Fruit fly (Drosophila melanogaster) whole organism, embryonic: ENCODE data around the gene RpLP1.

Source experiments
- Atf3 ChIP-seq: fragments of 200-800 bp; sonication (Bioruptor generic); optimal IDR thresholded peaks from 3 replicates; lab custom pipeline; 2016; ENCODE audit warnings: missing biosample characterization, missing genetic modification characterization
- CG11093 ChIP-seq: fragments of 200-800 bp; sonication (Bioruptor generic); IDR thresholded peaks from 3 replicates; pipeline ENCODE4 v1.3.6; 2022; ENCODE audit warnings: missing biosample characterization, missing genetic modification characterization
- CG11723 ChIP-seq: fragments of 200-800 bp; sonication (Bioruptor generic); optimal IDR thresholded peaks from 2 replicates; lab custom pipeline; 2017; ENCODE audit warnings: missing biosample characterization, mild to moderate bottlenecking, missing genetic modification characterization
- CG12299 ChIP-seq: fragments of 200-800 bp; sonication (Bioruptor generic); optimal IDR thresholded peaks from 2 replicates; lab custom pipeline; 2018; ENCODE audit warnings: missing biosample characterization, mild to moderate bottlenecking, missing genetic modification characterization
- CG12942 ChIP-seq: fragments of 200-800 bp; sonication (Bioruptor generic); optimal IDR thresholded peaks from 3 replicates; lab custom pipeline; 2016; ENCODE audit warnings: missing biosample characterization, missing genetic modification characterization
- CG13424 ChIP-seq: fragments of 200-800 bp; sonication (Bioruptor generic); optimal IDR thresholded peaks from 2 replicates; lab custom pipeline; 2019; ENCODE audit warnings: missing biosample characterization, mild to moderate bottlenecking, missing genetic modification characterization, moderate library complexity
- CG14710 ChIP-seq: fragments of 200-800 bp; sonication (Bioruptor generic); optimal IDR thresholded peaks from 3 replicates; lab custom pipeline; 2019; ENCODE audit warnings: missing biosample characterization, mild to moderate bottlenecking, missing genetic modification characterization, moderate library complexity
- CG1529 ChIP-seq: fragments of 200-800 bp; sonication (Bioruptor generic); optimal IDR thresholded peaks from 3 replicates; lab custom pipeline; 2018; ENCODE audit warnings: missing biosample characterization, missing genetic modification characterization
- CG1602 ChIP-seq: fragments of 200-800 bp; sonication (Bioruptor generic); optimal IDR thresholded peaks from 3 replicates; lab custom pipeline; 2016; ENCODE audit warnings: missing biosample characterization, missing genetic modification characterization
- CG17328 ChIP-seq: fragments of 200-800 bp; sonication (Bioruptor generic); IDR thresholded peaks from 2 replicates; pipeline ENCODE4 v1.3.6; 2022; ENCODE audit warnings: missing biosample characterization, missing genetic modification characterization
- CG18764 ChIP-seq: fragments of 200-800 bp; sonication (Bioruptor generic); optimal IDR thresholded peaks from 3 replicates; lab custom pipeline; 2016; ENCODE audit warnings: missing biosample characterization, missing genetic modification characterization
- CG30403 ChIP-seq: fragments of 200-800 bp; sonication (Bioruptor generic); optimal IDR thresholded peaks from 3 replicates; lab custom pipeline; 2016; ENCODE audit warnings: missing biosample characterization, missing genetic modification characterization
- CG34376 ChIP-seq: fragments of 200-800 bp; sonication (Bioruptor generic); optimal IDR thresholded peaks from 2 replicates; lab custom pipeline; 2018; ENCODE audit warnings: missing biosample characterization, mild to moderate bottlenecking, missing genetic modification characterization
- CG3726 ChIP-seq: fragments of 200-800 bp; sonication (Bioruptor generic); IDR thresholded peaks from 3 replicates; pipeline ENCODE4, ENCODE4 v1.3.6; 2022; ENCODE audit warnings: missing biosample characterization, missing genetic modification characterization
- CG3838 ChIP-seq: fragments of 200-800 bp; sonication (Bioruptor generic); optimal IDR thresholded peaks from 3 replicates; lab custom pipeline; 2016; ENCODE audit warnings: missing biosample characterization, missing genetic modification characterization
- CG4360 ChIP-seq: fragments of 200-800 bp; sonication (Bioruptor generic); IDR thresholded peaks from 2 replicates; pipeline ENCODE4 v1.3.6; 2022; ENCODE audit warnings: missing biosample characterization, missing genetic modification characterization
- CG4730 ChIP-seq: fragments of 200-800 bp; sonication (Bioruptor generic); IDR thresholded peaks from 2 replicates; pipeline ENCODE4 v1.3.6; 2022; ENCODE audit warnings: missing biosample characterization, missing genetic modification characterization
- CG6689 ChIP-seq: fragments of 200-800 bp; sonication (Bioruptor generic); IDR thresholded peaks from 2 replicates; pipeline ENCODE4 v1.3.6; 2022; ENCODE audit warnings: missing biosample characterization, missing genetic modification characterization
- CG7839 ChIP-seq: fragments of 200-800 bp; sonication (Bioruptor generic); optimal IDR thresholded peaks from 3 replicates; lab custom pipeline; 2018; ENCODE audit warnings: missing biosample characterization, mild to moderate bottlenecking, missing genetic modification characterization, moderate library complexity
- CG7963 ChIP-seq: fragments of 200-800 bp; sonication (Bioruptor generic); IDR thresholded peaks from 3 replicates; pipeline ENCODE4 v1.3.6; 2022; ENCODE audit warnings: missing biosample characterization, missing genetic modification characterization; ENCODE audit not compliant: partially characterized antibody
- CoRest ChIP-seq: fragments of 200-800 bp; sonication (Bioruptor generic); optimal IDR thresholded peaks from 3 replicates; lab custom pipeline; 2018; ENCODE audit warnings: missing biosample characterization, mild to moderate bottlenecking, missing genetic modification characterization, moderate library complexity
- Dref ChIP-seq: fragments of 200-800 bp; sonication (Bioruptor generic); IDR thresholded peaks from 2 replicates; pipeline ENCODE4 v1.3.6; 2022; ENCODE audit warnings: missing biosample characterization, missing genetic modification characterization
- E2f2 ChIP-seq: fragments of 200-800 bp; sonication (Bioruptor generic); IDR thresholded peaks from 2 replicates; pipeline ENCODE4 v1.3.6; 2022; ENCODE audit warnings: missing biosample characterization, missing genetic modification characterization
- Elba2 ChIP-seq: fragments of 200-800 bp; sonication (Bioruptor generic); optimal IDR thresholded peaks from 3 replicates; lab custom pipeline; 2016; ENCODE audit warnings: missing biosample characterization, missing genetic modification characterization
- HLH54F ChIP-seq: fragments of 200-800 bp; sonication (Bioruptor generic); optimal IDR thresholded peaks from 3 replicates; lab custom pipeline; 2016; ENCODE audit warnings: missing biosample characterization, missing genetic modification characterization
- Nf-YB ChIP-seq: fragments of 200-800 bp; sonication (Bioruptor generic); optimal IDR thresholded peaks from 3 replicates; lab custom pipeline; 2019; ENCODE audit warnings: missing biosample characterization, mild to moderate bottlenecking, missing genetic modification characterization, moderate library complexity
- Poxn ChIP-seq: fragments of 200-800 bp; sonication (Bioruptor generic); IDR thresholded peaks from 2 replicates; pipeline ENCODE4 v1.3.6; 2022; ENCODE audit warnings: missing biosample characterization, missing genetic modification characterization
- Rfx ChIP-seq: fragments of 200-800 bp; sonication (Bioruptor generic); IDR thresholded peaks from 2 replicates; pipeline ENCODE4 v1.3.6; 2022; ENCODE audit warnings: missing biosample characterization, missing genetic modification characterization
- Side ChIP-seq: fragments of 200-800 bp; sonication (Bioruptor generic); optimal IDR thresholded peaks from 2 replicates; lab custom pipeline; 2016; ENCODE audit warnings: missing biosample characterization, missing genetic modification characterization
- Taf1 ChIP-seq: fragments of 200-800 bp; sonication (Bioruptor generic); IDR thresholded peaks from 2 replicates; pipeline ENCODE4 v1.3.6; 2022; ENCODE audit warnings: missing biosample characterization, missing genetic modification characterization
- Vsx1 ChIP-seq: fragments of 200-800 bp; sonication (Bioruptor generic); optimal IDR thresholded peaks from 2 replicates; lab custom pipeline; 2017; ENCODE audit warnings: missing biosample characterization, mild to moderate bottlenecking, missing genetic modification characterization, missing genetic modification reagents
- abd-A ChIP-seq: fragments of 200-800 bp; sonication (Bioruptor generic); optimal IDR thresholded peaks from 3 replicates; lab custom pipeline; 2019; ENCODE audit warnings: missing biosample characterization, mild to moderate bottlenecking, missing genetic modification characterization, moderate library complexity
- al ChIP-seq: fragments of 200-800 bp; sonication (Bioruptor generic); IDR thresholded peaks from 2 replicates; pipeline ENCODE4 v1.3.6; 2022; ENCODE audit warnings: missing biosample characterization, missing genetic modification characterization
- croc ChIP-seq: fragments of 200-800 bp; sonication (Bioruptor generic); conservative IDR thresholded peaks from 3 replicates; pipeline ENCODE4 v1.3.6; 2022; ENCODE audit warnings: missing biosample characterization, missing genetic modification characterization
- crol ChIP-seq: fragments of 200-800 bp; sonication (Bioruptor generic); IDR thresholded peaks from 2 replicates; pipeline ENCODE4 v1.3.6; 2022; ENCODE audit warnings: missing biosample characterization, missing genetic modification characterization
- dimm ChIP-seq: fragments of 200-800 bp; sonication (Bioruptor generic); IDR thresholded peaks from 2 replicates; pipeline ENCODE4 v1.3.6; 2022; ENCODE audit warnings: missing biosample characterization, missing genetic modification characterization
- esg ChIP-seq: fragments of 200-800 bp; sonication (Bioruptor generic); conservative IDR thresholded peaks from 2 replicates; pipeline ENCODE4 v1.3.6; 2022; ENCODE audit warnings: missing biosample characterization, missing genetic modification characterization
- ewg ChIP-seq: fragments of 200-800 bp; sonication (Bioruptor generic); optimal IDR thresholded peaks from 3 replicates; lab custom pipeline; 2017; ENCODE audit warnings: mild to moderate bottlenecking, missing biosample characterization, missing genetic modification reagents, missing genetic modification characterization
- fru ChIP-seq: fragments of >200 bp; optimal IDR thresholded peaks from 2 replicates; lab custom pipeline; 2017
- grn ChIP-seq: fragments of 200-800 bp; sonication (Bioruptor generic); optimal IDR thresholded peaks from 3 replicates; lab custom pipeline; 2017; ENCODE audit warnings: missing biosample characterization, missing genetic modification characterization
- h ChIP-seq: fragments of >200 bp; optimal IDR thresholded peaks from 2 replicates; lab custom pipeline; 2017
- hb ChIP-seq: fragments of 200-800 bp; sonication (Bioruptor generic); IDR thresholded peaks from 3 replicates; pipeline ENCODE4 v1.3.6; 2022; ENCODE audit warnings: missing biosample characterization, missing genetic modification characterization; ENCODE audit not compliant: partially characterized antibody
- insv ChIP-seq, 2 experiments: fragments of 200-800 bp; sonication (Bioruptor generic); optimal IDR thresholded peaks; 3 replicates each; lab custom pipeline; 2016 to 2018; ENCODE audit warnings: missing biosample characterization in 2 of 2, missing genetic modification characterization in 2 of 2
- kni ChIP-seq: fragments of 200-800 bp; sonication (Bioruptor generic); optimal IDR thresholded peaks from 3 replicates; lab custom pipeline; 2017; ENCODE audit warnings: mild to moderate bottlenecking, missing biosample characterization, missing genetic modification reagents, missing genetic modification characterization
- lola ChIP-seq, 3 experiments: fragments of >200 bp in 2 of 3; fragments of 200-800 bp in 1 of 3; sonication (Bioruptor generic) in 1 of 3; optimal IDR thresholded peaks; 2 replicates each; lab custom pipeline; 2017 to 2019; ENCODE audit warnings: missing biosample characterization in 3 of 3, missing genetic modification characterization in 3 of 3, mild to moderate bottlenecking in 1 of 3, moderate library complexity in 1 of 3
- nmo ChIP-seq: fragments of 200-800 bp; sonication (Bioruptor generic); optimal IDR thresholded peaks from 2 replicates; lab custom pipeline; 2018; ENCODE audit warnings: missing biosample characterization, mild to moderate bottlenecking, missing genetic modification characterization, moderate library complexity
- psq ChIP-seq: fragments of 200-800 bp; sonication (Bioruptor generic); optimal IDR thresholded peaks from 2 replicates; lab custom pipeline; 2017; ENCODE audit warnings: missing biosample characterization, missing genetic modification characterization
- repo ChIP-seq: fragments of 200-800 bp; sonication (Bioruptor generic); optimal IDR thresholded peaks from 2 replicates; lab custom pipeline; 2016; ENCODE audit warnings: missing biosample characterization, missing genetic modification characterization
- sd ChIP-seq: fragments of 200-800 bp; sonication (Bioruptor generic); optimal IDR thresholded peaks from 3 replicates; lab custom pipeline; 2018; ENCODE audit warnings: missing biosample characterization, mild to moderate bottlenecking, missing genetic modification characterization, moderate library complexity
- shn ChIP-seq: fragments of 200-800 bp; sonication (Bioruptor generic); optimal IDR thresholded peaks from 3 replicates; lab custom pipeline; 2016; ENCODE audit warnings: missing biosample characterization, missing genetic modification characterization

Gene RpLP1

DNA sequence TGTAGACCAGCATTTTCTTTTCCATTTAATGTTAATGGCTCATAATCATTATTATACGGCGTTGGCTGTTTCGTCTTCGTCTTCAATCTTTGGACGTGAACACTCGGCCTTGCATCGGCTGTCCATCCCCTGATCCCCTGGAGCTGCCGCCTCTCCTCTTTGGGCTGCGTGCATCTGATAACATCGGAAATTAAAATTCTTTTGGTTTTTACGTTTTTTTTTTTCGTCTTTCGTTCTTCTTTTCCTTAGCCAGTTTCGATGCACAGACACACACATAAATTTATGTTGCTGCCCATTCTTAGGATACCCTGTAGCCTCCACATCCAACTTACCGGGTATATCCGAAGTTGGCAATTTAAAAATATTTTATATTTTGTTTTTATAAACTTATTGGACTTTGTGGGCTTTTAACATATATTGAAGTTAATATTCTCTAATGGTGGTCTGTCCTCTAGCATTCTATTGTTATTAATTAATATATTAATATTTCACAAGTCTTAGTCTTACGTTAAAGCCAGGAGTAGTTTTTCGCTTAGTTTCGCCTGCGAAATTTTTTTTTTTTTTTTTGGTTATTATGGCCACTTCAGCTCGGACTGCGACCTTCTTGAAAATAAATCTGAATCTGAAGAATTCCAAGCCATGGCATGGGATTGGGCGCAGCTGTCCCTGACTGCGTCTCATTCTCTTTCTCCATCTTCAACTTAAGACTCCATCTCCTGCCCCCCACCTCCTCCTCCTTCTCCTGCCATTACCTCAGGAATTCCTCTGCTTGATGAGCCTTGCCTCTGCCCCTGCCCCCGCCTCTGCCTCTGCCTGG lies 21.1 kb downstream of the RpLP1 start (continued):
- TF ChIP-seq insv (GFP tag; optimal IDR thresholded peaks at IDR 0.05; lab: Kevin White, UChicago), result no peak
- no peak for TF ChIP-seq CG18764 (GFP tag; lab: Kevin White, UChicago)
- peak; percentile 43 for TF ChIP-seq CG1529 (GFP tag; lab: Kevin White, UChicago)
- no peak for TF ChIP-seq CG3838 (GFP tag; lab: Kevin White, UChicago)
- TF ChIP-seq Taf1, result no peak
- peak; percentile 17; the same call in 1 of the 2 replicates for TF ChIP-seq esg
- peak; percentile 52 for TF ChIP-seq CG7839 (tag; lab: Kevin White, UChicago)
- TF ChIP-seq CG34376, result no peak
- TF ChIP-seq Vsx1 (GFP tag; lab: Kevin White, UChicago), result no peak
- no peak for TF ChIP-seq kni (GFP tag; lab: Kevin White, UChicago)
- no peak for TF ChIP-seq Rfx (GFP tag; lab: Robert Waterston, UW)
- no peak for TF ChIP-seq shn (GFP tag; lab: Kevin White, UChicago)
- TF ChIP-seq Nf-YB (GFP tag; lab: Kevin White, UChicago), result peak; percentile 57
- peak; percentile 66 for TF ChIP-seq croc (GFP tag; lab: Robert Waterston, UW)
- no peak for TF ChIP-seq sd
- peak; percentile 67 for TF ChIP-seq grn (GFP tag; lab: Kevin White, UChicago)
- TF ChIP-seq fru (lab: Kevin White, UChicago), result no peak
- TF ChIP-seq Dref (GFP tag; lab: Robert Waterston, UW), result no peak
- 0 out of 2 replicates have a peak, but pooled peaks have one; percentile 14 for TF ChIP-seq CG17328 (GFP tag; lab: Robert Waterston, UW)
- TF ChIP-seq CG1602 (GFP tag; lab: Kevin White, UChicago), result peak; percentile 42
- peak; percentile 69 for TF ChIP-seq nmo
- peak; percentile 44; the same call in 1 of the 3 replicates for TF ChIP-seq CG11093 (GFP tag; lab: Robert Waterston, UW)
- no peak for TF ChIP-seq hb (GFP tag; lab: Robert Waterston, UW)
- no peak for TF ChIP-seq repo (GFP tag; lab: Kevin White, UChicago)
- peak; percentile 58 for TF ChIP-seq CG6689 (GFP tag; lab: Robert Waterston, UW)
- peak; percentile 42 for TF ChIP-seq CG30403 (GFP tag; lab: Kevin White, UChicago)
- no peak for TF ChIP-seq Poxn
- peak; percentile 73 for TF ChIP-seq crol
- TF ChIP-seq CG4730 (GFP tag; lab: Robert Waterston, UW), result no peak
- TF ChIP-seq CG11723 (GFP tag; lab: Kevin White, UChicago), result no peak
- TF ChIP-seq E2f2 (GFP tag; lab: Robert Waterston, UW), result no peak
- peak; percentile 43 for TF ChIP-seq CG13424
- TF ChIP-seq dimm (GFP tag; lab: Robert Waterston, UW), result no peak
- TF ChIP-seq al (GFP tag; lab: Robert Waterston, UW), result no peak
- TF ChIP-seq CG4360, result no peak
- no peak for TF ChIP-seq CG12299 (tag; lab: Kevin White, UChicago)
- TF ChIP-seq ewg (GFP tag; lab: Kevin White, UChicago), result no peak
- no peak for TF ChIP-seq CG12942
- TF ChIP-seq CoRest (tag; lab: Kevin White, UChicago), result peak; percentile 55
- peak; percentile 34 for TF ChIP-seq psq
- peak in 1 of 3 experiments; percentile 95 for TF ChIP-seq lola (GFP tag; optimal IDR thresholded peaks at IDR 0.05; lab: Kevin White, UChicago)
- TF ChIP-seq h (lab: Kevin White, UChicago), result no peak
- no peak for TF ChIP-seq CG7963 (GFP tag; lab: Robert Waterston, UW)
- TF ChIP-seq CG3726 (GFP tag; lab: Robert Waterston, UW), result no peak
- TF ChIP-seq abd-A (tag; lab: Kevin White, UChicago), result no peak
- TF ChIP-seq CG14710 (tag; lab: Kevin White, UChicago), result peak; percentile 82
- TF ChIP-seq Atf3 (GFP tag; lab: Kevin White, UChicago), result no peak
- TF ChIP-seq Side (GFP tag; lab: Kevin White, UChicago), result no peak
- TF ChIP-seq HLH54F, result no peak
- no peak for TF ChIP-seq Elba2 (GFP tag; lab: Kevin White, UChicago)
